Fruit fly (Drosophila melanogaster) ovary, adult (tissue): ENCODE results near the gene Rpt6R.

Experiments used
- CG17801 ChIP-seq: fragments of 200-800 bp; optimal IDR thresholded peaks from 2 replicates; lab custom pipeline; 2019; ENCODE audit warnings: missing biosample characterization, mild to moderate bottlenecking, missing genetic modification characterization, moderate library complexity; ENCODE audit not compliant: partially characterized antibody

The Rpt6R gene

dm6 chr3R:30583542-30583941, at the start of gene Rpt6R:
Gene Rpt6R (minus strand): TSS chr3R:30583697.
- TF ChIP-seq CG17801, result no peak

dm6 chr3R:30628928-30629327, 45.4 kb upstream of the Rpt6R start, which contains the start of gene CG2267:
Gene CG2267 (minus strand): TSS chr3R:30629028.
- TF ChIP-seq CG17801, result no peak

- TF ChIP-seq CG17801, result no peak
These were observed 38.3 kb upstream of the Rpt6R start, which contains the start of gene CG44954 for dm6 chr3R:30621806-30622205. Gene CG44954 (minus strand): TSS chr3R:30621906.

- no peak for TF ChIP-seq CG17801
These were observed 34.0 kb upstream of the Rpt6R start for dm6 chr3R:30617457-30617856.

dm6 chr3R:30616098-30616857, 32.8 kb upstream of the Rpt6R start:
- no peak for TF ChIP-seq CG17801

dm6 chr3R:30605889-30606288, 22.4 kb upstream of the Rpt6R start, which contains the start of gene CG31016:
Gene CG31016 (plus strand): TSS chr3R:30606189.
- TF ChIP-seq CG17801, result no peak

- no peak for TF ChIP-seq CG17801
These were observed 20.4 kb upstream of the Rpt6R start, which contains the start of gene PH4alphaNE3 for dm6 chr3R:30603881-30604280. Gene PH4alphaNE3 (plus strand): TSS chr3R:30604181.

- peak; percentile 37 for TF ChIP-seq CG17801
These were observed 18.2 kb upstream of the Rpt6R start, which contains the start of the genes CG2246 and CG31021 for dm6 chr3R:30601440-30602256. Gene CG2246 (minus strand): TSS chr3R:30601489. Gene CG31021 (plus strand): TSS chr3R:30602206.

- peak; percentile 88 for TF ChIP-seq CG17801
These were observed 16.9 kb upstream of the Rpt6R start for dm6 chr3R:30600154-30601009.

dm6 chr3R:30599404-30599980, 16.0 kb upstream of the Rpt6R start:
- TF ChIP-seq CG17801, result no peak

- no peak for TF ChIP-seq CG17801
These were observed 13.2 kb upstream of the Rpt6R start, which contains the start of gene CG31019 for dm6 chr3R:30596704-30597103. Gene CG31019 (plus strand): TSS chr3R:30597004.

dm6 chr3R:30592733-30593132, 9.2 kb upstream of the Rpt6R start:
- no peak for TF ChIP-seq CG17801

dm6 chr3R:30590845-30591244, 7.3 kb upstream of the Rpt6R start:
- no peak for TF ChIP-seq CG17801

dm6 chr3R:30590237-30590636, 6.7 kb upstream of the Rpt6R start:
- TF ChIP-seq CG17801, result no peak

dm6 chr3R:30587196-30587753, 3.8 kb upstream of the Rpt6R start, which contains the start of gene CG9717:
Gene CG9717 (minus strand): TSS chr3R:30587302.
- TF ChIP-seq CG17801, result no peak
